Worm (Caenorhabditis elegans) whole organism, late embryonic: ENCODE measurements around the gene srbc-58.

Experiments
- F13H6.1 ChIP-seq: sonication (generic microtip); optimal IDR thresholded peaks from 2 replicates; lab custom pipeline; 2016; ENCODE audit warnings: missing genetic modification characterization, missing compliant biosample characterization
- dve-1 ChIP-seq: sonication (generic microtip); optimal IDR thresholded peaks from 2 replicates; lab custom pipeline; 2017; ENCODE audit warnings: antibody characterized with exemption, mild to moderate bottlenecking, missing genetic modification characterization, missing compliant biosample characterization
- elt-4 ChIP-seq: sonication (generic microtip); optimal IDR thresholded peaks from 2 replicates; lab custom pipeline; 2016; ENCODE audit warnings: missing genetic modification characterization, missing compliant biosample characterization
- mec-3 ChIP-seq: sonication (generic microtip); optimal IDR thresholded peaks from 2 replicates; lab custom pipeline; 2016; ENCODE audit warnings: borderline replicate concordance, missing genetic modification characterization, missing compliant biosample characterization
- pqm-1 ChIP-seq: sonication (generic microtip); optimal IDR thresholded peaks from 2 replicates; lab custom pipeline; 2016; ENCODE audit warnings: missing genetic modification characterization, missing compliant biosample characterization
- unc-86 ChIP-seq: sonication (generic microtip); optimal IDR thresholded peaks from 2 replicates; lab custom pipeline; 2016; ENCODE audit warnings: missing genetic modification characterization, missing compliant biosample characterization
- ztf-16 ChIP-seq: sonication (generic microtip); optimal IDR thresholded peaks from 2 replicates; lab custom pipeline; 2017; ENCODE audit warnings: missing genetic modification characterization, missing compliant biosample characterization

DNA sequence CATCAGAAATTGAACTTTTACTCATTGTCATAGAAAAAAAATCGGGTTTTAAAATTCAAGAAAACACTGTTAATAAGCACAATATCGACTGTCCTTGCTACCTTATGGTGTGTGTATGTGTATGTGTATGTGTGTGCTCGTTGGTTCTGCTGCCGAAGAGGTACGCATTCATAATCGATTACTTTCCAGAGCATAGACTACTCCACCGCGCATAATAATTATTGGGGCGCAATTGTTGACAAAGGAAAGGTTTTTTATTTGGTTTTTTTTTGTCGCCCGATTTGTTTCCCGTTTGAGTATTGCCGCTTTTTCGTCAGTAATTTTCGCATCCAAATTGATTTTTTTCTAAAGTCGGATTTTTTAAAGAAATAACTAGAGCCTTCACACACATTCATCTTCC, 13.6 kb upstream of the srbc-58 start, which contains the start of gene C05E4.15:
- TF ChIP-seq elt-4 (tag; lab: Kevin White, UChicago), result no peak
- no peak for TF ChIP-seq F13H6.1
- no peak for TF ChIP-seq unc-86 (tag; lab: Kevin White, UChicago)
- TF ChIP-seq dve-1 (tag; lab: Kevin White, UChicago), result no peak
- no peak for TF ChIP-seq pqm-1 (tag; lab: Kevin White, UChicago)
- TF ChIP-seq ztf-16, result no peak
- TF ChIP-seq mec-3 (tag; lab: Kevin White, UChicago), result no peak
